Fruit fly (Drosophila melanogaster): ENCODE measurements around the gene Fit1.

Gene Fit1

DNA sequence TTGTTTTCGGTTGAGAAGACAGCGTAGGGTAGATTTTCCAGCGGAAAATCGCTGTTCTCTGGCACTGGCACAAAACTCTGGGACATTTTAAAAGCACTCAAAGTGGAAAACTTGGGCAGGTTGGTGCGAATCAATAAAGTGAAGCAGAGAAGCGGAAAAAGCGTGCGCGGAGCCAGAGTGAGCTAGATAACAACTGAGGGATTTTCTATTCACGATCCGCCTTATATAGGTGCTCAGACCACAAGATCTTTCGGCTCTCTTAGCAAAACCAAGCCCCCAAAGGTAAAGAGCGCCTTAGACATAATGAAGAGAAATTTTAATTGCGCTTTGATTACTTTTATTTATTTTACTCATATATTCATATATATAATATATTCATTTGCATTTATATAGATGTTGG lies 29.6 kb upstream of the Fit1 start, which contains the start of gene Faa:
Gene Faa, minus strand, starts transcription at position 200 of the 400 bp plus-strand sequence.
- no peak for TF ChIP-seq EcR (GFP tag; optimal IDR thresholded peaks at IDR 0.05)
- no peak for TF ChIP-seq usp (GFP tag; optimal IDR thresholded peaks at IDR 0.05)
- TF ChIP-seq CG8478 (optimal IDR thresholded peaks at IDR 0.05), result no peak
- TF ChIP-seq pan (optimal IDR thresholded peaks at IDR 0.05), result no peak
- no peak for TF ChIP-seq psq (optimal IDR thresholded peaks at IDR 0.05)
- no peak for TF ChIP-seq Dll (optimal IDR thresholded peaks at IDR 0.05)

dm6 chr3L:4076907-4077306 lies 26.5 kb upstream of the Fit1 start:
- no peak for TF ChIP-seq CG8478 (optimal IDR thresholded peaks at IDR 0.05)
- no peak for TF ChIP-seq pan (optimal IDR thresholded peaks at IDR 0.05)

- no peak for TF ChIP-seq CG8478 (optimal IDR thresholded peaks at IDR 0.05)
Measured at dm6 chr3L:4080278-4080677, 23.1 kb upstream of the Fit1 start.

DNA sequence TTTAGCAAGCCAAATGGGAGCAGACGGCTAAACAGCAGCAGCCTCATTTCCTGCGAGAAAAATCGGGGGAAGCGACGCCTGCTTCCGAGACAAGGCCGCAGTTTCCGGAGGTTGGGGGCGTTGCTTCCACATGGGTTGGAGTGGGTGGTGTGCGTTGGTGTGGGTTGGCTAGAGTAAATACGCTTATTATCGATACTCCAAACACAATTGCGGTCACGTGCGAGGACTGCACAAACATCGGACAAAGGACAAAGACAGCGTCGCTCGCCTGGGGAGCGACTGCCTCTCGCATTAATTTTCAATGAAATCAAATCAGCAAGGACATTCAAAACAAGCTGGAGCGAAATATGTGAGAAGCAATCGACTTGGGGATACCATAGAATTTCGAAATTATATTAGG lies 22.1 kb upstream of the Fit1 start:
- TF ChIP-seq psq (optimal IDR thresholded peaks at IDR 0.05) (no peak), pan (optimal IDR thresholded peaks at IDR 0.05) (no peak), EcR (GFP tag; optimal IDR thresholded peaks at IDR 0.05) (no peak), CG8478 (optimal IDR thresholded peaks at IDR 0.05) (no peak), usp (GFP tag; optimal IDR thresholded peaks at IDR 0.05) (no peak), Dll (optimal IDR thresholded peaks at IDR 0.05) (no peak)

dm6 chr3L:4083442-4083841 lies 19.9 kb upstream of the Fit1 start:
- no peak for TF ChIP-seq pan (optimal IDR thresholded peaks at IDR 0.05)
- TF ChIP-seq psq (optimal IDR thresholded peaks at IDR 0.05), result no peak
- no peak for TF ChIP-seq EcR (GFP tag; optimal IDR thresholded peaks at IDR 0.05)
- TF ChIP-seq usp (GFP tag; optimal IDR thresholded peaks at IDR 0.05), result no peak
- TF ChIP-seq CG8478 (optimal IDR thresholded peaks at IDR 0.05), result no peak
- no peak for TF ChIP-seq Dll (optimal IDR thresholded peaks at IDR 0.05)

DNA sequence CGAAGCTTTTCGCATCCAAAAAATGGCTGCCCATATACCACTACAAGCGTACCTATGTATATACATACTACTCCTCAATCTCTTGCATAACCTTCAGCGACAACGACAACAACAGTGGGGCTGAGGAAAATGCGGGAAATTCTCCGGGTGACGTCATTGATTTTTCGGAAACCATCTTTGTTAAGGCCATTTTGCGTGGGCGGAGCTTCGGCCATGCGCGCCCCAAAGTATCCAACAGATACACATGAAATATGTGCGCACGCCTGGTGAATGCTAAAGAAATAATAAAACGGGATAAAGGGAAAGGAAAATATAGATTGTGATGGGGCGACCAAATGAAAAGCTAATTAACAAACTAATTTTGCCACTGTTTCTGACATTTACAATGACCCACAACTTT lies 17.5 kb upstream of the Fit1 start:
- no peak for TF ChIP-seq EcR (GFP tag; optimal IDR thresholded peaks at IDR 0.05)
- TF ChIP-seq psq (optimal IDR thresholded peaks at IDR 0.05), result no peak
- TF ChIP-seq usp (GFP tag; optimal IDR thresholded peaks at IDR 0.05), result no peak
- TF ChIP-seq Dll (optimal IDR thresholded peaks at IDR 0.05), result no peak
- no peak for TF ChIP-seq pan (optimal IDR thresholded peaks at IDR 0.05)
- TF ChIP-seq CG8478 (optimal IDR thresholded peaks at IDR 0.05), result no peak

- no peak for TF ChIP-seq usp (GFP tag; optimal IDR thresholded peaks at IDR 0.05)
Measured at dm6 chr3L:4087281-4087680, 16.1 kb upstream of the Fit1 start, which contains the start of gene CG14989. TSS of gene CG14989 (plus strand) at chr3L:4087581.

dm6 chr3L:4088694-4089190 lies 14.6 kb upstream of the Fit1 start, which contains the start of gene Gad1:
TSS of gene Gad1 (minus strand) at chr3L:4088744.
- TF ChIP-seq EcR (GFP tag; optimal IDR thresholded peaks at IDR 0.05) (no peak), CG8478 (optimal IDR thresholded peaks at IDR 0.05) (no peak), psq (optimal IDR thresholded peaks at IDR 0.05) (no peak), usp (GFP tag; optimal IDR thresholded peaks at IDR 0.05) (no peak), pan (optimal IDR thresholded peaks at IDR 0.05) (no peak)

- TF ChIP-seq psq (optimal IDR thresholded peaks at IDR 0.05) (no peak), EcR (GFP tag; optimal IDR thresholded peaks at IDR 0.05) (no peak), usp (GFP tag; optimal IDR thresholded peaks at IDR 0.05) (no peak), Dll (optimal IDR thresholded peaks at IDR 0.05) (no peak), pan (optimal IDR thresholded peaks at IDR 0.05) (no peak), CG8478 (optimal IDR thresholded peaks at IDR 0.05) (no peak)
Measured at dm6 chr3L:4092705-4093257, 10.6 kb upstream of the Fit1 start, which contains the start of gene CG14990. TSS of gene CG14990 (plus strand) at chr3L:4093207.

- TF ChIP-seq CG8478 (optimal IDR thresholded peaks at IDR 0.05), result no peak
- no peak for TF ChIP-seq psq (optimal IDR thresholded peaks at IDR 0.05)
- no peak for TF ChIP-seq usp (GFP tag; optimal IDR thresholded peaks at IDR 0.05)
- TF ChIP-seq EcR (GFP tag; optimal IDR thresholded peaks at IDR 0.05), result no peak
- TF ChIP-seq pan (optimal IDR thresholded peaks at IDR 0.05), result no peak
- no peak for TF ChIP-seq Dll (optimal IDR thresholded peaks at IDR 0.05)
Measured at dm6 chr3L:4096546-4096945, 6.8 kb upstream of the Fit1 start.

DNA sequence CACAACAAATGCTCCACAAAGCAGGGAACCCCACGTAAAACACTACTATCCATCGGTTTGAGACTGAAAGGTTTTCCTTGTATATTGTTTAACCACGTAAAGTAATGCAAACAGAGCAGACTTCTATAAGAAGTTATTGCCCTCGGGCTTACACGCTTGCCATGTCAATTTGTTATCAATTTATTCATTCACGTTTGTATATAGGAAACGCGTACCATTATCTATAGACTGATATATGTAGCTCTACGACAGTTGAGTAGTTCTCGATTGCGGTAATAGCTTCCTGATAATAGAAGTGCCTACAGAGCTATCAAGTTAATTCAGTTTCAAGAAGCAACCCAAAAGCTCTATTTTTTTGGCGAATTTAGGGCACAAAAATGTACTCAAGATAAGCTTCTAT lies 4.2 kb upstream of the Fit1 start:
- no peak for TF ChIP-seq CG8478 (optimal IDR thresholded peaks at IDR 0.05)
- TF ChIP-seq EcR (GFP tag; optimal IDR thresholded peaks at IDR 0.05), result peak in 1 of 2 experiments; percentile 29
- TF ChIP-seq Dll (optimal IDR thresholded peaks at IDR 0.05), result no peak
- no peak for TF ChIP-seq usp (GFP tag; optimal IDR thresholded peaks at IDR 0.05)

DNA sequence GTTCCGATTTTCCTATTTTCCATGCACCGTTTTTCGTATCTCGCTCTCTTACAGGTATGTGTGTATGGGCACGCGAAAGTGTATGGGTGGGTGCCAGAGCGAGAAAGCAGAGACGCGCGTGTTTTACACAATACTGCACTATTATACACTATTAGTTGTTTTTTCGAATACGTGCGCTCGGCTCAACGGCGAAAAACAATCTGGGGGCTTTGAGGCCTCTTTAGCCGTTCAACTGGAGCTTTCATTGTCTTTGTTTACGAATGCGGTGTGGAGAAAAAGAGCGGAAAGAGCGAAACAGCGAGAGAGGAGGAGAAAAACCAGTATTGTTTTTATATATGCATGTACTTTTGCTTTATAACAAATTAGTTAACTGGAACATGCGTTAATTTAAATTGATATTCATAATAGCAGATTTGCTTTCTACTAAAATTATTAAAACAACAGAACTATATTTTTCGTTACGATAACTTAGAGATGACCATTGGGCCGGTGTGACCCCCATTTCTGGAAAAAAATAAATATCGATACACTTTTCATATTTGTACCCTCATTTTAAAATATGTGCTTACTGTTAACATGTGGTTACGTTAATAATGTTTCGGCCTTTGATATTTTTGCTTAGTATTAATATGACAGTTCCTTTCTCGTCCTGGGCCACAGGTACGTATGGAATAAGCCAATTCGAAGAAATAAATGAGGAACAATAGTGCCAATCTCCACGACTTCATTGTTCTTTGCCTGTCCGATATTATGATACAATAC lies 687 bp upstream of the Fit1 start, which contains the start of gene CG14995:
Gene CG14995, minus strand, starts transcription at position 761 of the 762 bp plus-strand sequence.
- no peak for TF ChIP-seq pan (optimal IDR thresholded peaks at IDR 0.05)
- peak; percentile 74 for TF ChIP-seq psq (optimal IDR thresholded peaks at IDR 0.05)

DNA sequence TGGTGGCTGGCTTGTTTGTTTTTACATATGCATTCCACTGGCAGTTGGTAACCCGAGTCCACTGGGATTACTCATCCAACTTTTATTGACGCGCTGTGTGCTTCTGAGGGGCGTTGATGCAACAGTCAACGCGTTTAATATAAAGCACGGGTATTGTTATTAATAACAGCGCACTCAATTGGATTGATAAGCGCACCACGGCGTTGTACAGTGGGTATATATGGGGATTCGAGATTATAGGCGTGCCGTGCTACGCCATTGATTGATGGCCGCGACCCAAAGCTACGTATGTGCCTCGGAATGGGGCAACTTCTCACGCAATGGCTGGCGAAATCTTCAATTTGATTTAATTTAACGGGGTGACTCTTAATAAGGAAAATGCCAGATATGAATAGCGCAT lies 3.8 kb downstream of the Fit1 start:
- no peak for TF ChIP-seq psq (optimal IDR thresholded peaks at IDR 0.05)
- no peak for TF ChIP-seq Dll (optimal IDR thresholded peaks at IDR 0.05)
- TF ChIP-seq CG8478 (optimal IDR thresholded peaks at IDR 0.05), result no peak
- TF ChIP-seq pan (optimal IDR thresholded peaks at IDR 0.05), result no peak
- TF ChIP-seq EcR (GFP tag; optimal IDR thresholded peaks at IDR 0.05), result no peak
- no peak for TF ChIP-seq usp (GFP tag; optimal IDR thresholded peaks at IDR 0.05)

All from whole organism.